Worm (Caenorhabditis elegans) whole organism, L3 larva: ENCODE data around the gene iglr-1.

Experiments used
- ZK546.5 ChIP-seq: sonication (generic microtip); optimal IDR thresholded peaks from 2 replicates; lab custom pipeline; 2017; ENCODE audit warnings: missing biosample characterization, missing genetic modification characterization
- ama-1 ChIP-seq: fragments of 150-350 bp; optimal IDR thresholded peaks from 2 replicates; lab custom pipeline; 2018
- ceh-28 ChIP-seq: fragments of 150-350 bp; optimal IDR thresholded peaks from 2 replicates; lab custom pipeline; 2014; ENCODE audit warnings: missing biosample characterization, missing genetic modification reagents, missing genetic modification characterization
- ceh-82 ChIP-seq: fragments of 150-350 bp; optimal IDR thresholded peaks from 2 replicates; lab custom pipeline; 2014; ENCODE audit warnings: missing biosample characterization, missing genetic modification characterization
- egl-27 ChIP-seq: sonication (generic microtip); optimal IDR thresholded peaks from 4 replicates; lab custom pipeline; 2017; ENCODE audit warnings: missing biosample characterization, missing genetic modification reagents, missing genetic modification characterization
- egl-5 ChIP-seq: fragments of 150-350 bp; optimal IDR thresholded peaks from 2 replicates; lab custom pipeline; 2017; ENCODE audit warnings: missing biosample characterization, missing genetic modification reagents, missing genetic modification characterization, inconsistent platforms
- elt-2 ChIP-seq: sonication (generic microtip); optimal IDR thresholded peaks from 2 replicates; lab custom pipeline; 2016; ENCODE audit warnings: missing genetic modification reagents, mild to moderate bottlenecking, missing genetic modification characterization, missing compliant biosample characterization
- elt-3 ChIP-seq, 3 experiments: fragments of 150-350 bp in 1 of 3; sonication (generic microtip) in 2 of 3; optimal IDR thresholded peaks; 2 replicates in 2 of 3; 4 replicates in 1 of 3; lab custom pipeline; 2014 to 2017; ENCODE audit warnings: missing biosample characterization in 3 of 3, missing genetic modification characterization in 3 of 3
- eor-1 ChIP-seq, 2 experiments: fragments of 150-350 bp; optimal IDR thresholded peaks; 2 replicates each; lab custom pipeline; 2014 to 2018; ENCODE audit warnings: missing biosample characterization in 2 of 2, missing genetic modification characterization in 2 of 2
- fkh-2 ChIP-seq: fragments of 150-350 bp; optimal IDR thresholded peaks from 2 replicates; lab custom pipeline; 2014; ENCODE audit warnings: missing biosample characterization, missing genetic modification reagents, missing genetic modification characterization
- fos-1 ChIP-seq: fragments of 150-350 bp; optimal IDR thresholded peaks from 2 replicates; lab custom pipeline; 2014; ENCODE audit warnings: missing biosample characterization, missing genetic modification characterization
- hmg-11 ChIP-seq: sonication (generic microtip); optimal IDR thresholded peaks from 2 replicates; lab custom pipeline; 2016; ENCODE audit warnings: missing genetic modification characterization, missing compliant biosample characterization
- jun-1 ChIP-seq: fragments of 150-350 bp; optimal IDR thresholded peaks from 2 replicates; lab custom pipeline; 2014; ENCODE audit warnings: missing biosample characterization, missing genetic modification reagents, missing genetic modification characterization
- lin-15B ChIP-seq: fragments of 150-350 bp; optimal IDR thresholded peaks from 2 replicates; lab custom pipeline; 2014; ENCODE audit warnings: missing biosample characterization, missing genetic modification characterization
- lin-39 ChIP-seq: fragments of 150-350 bp; optimal IDR thresholded peaks from 2 replicates; lab custom pipeline; 2018; ENCODE audit warnings: missing biosample characterization, missing genetic modification reagents, missing genetic modification characterization
- mdl-1 ChIP-seq: fragments of 150-350 bp; optimal IDR thresholded peaks from 2 replicates; lab custom pipeline; 2014; ENCODE audit warnings: missing biosample characterization, missing genetic modification characterization
- mml-1 ChIP-seq: fragments of 150-350 bp; sonication (generic microtip); optimal IDR thresholded peaks from 3 replicates; lab custom pipeline; 2014; ENCODE audit warnings: missing biosample characterization, missing genetic modification characterization
- nfya-1 ChIP-seq: sonication (generic microtip); optimal IDR thresholded peaks from 2 replicates; lab custom pipeline; 2017; ENCODE audit warnings: missing genetic modification characterization, mild to moderate bottlenecking, missing compliant biosample characterization, antibody characterized with exemption, moderate library complexity; ENCODE audit not compliant: insufficient read depth
- nhr-23 ChIP-seq: fragments of 150-350 bp; optimal IDR thresholded peaks from 2 replicates; lab custom pipeline; 2014; ENCODE audit warnings: missing biosample characterization, missing genetic modification reagents, missing genetic modification characterization
- nhr-237 ChIP-seq: fragments of 150-350 bp; optimal IDR thresholded peaks from 2 replicates; lab custom pipeline; 2014; ENCODE audit warnings: missing biosample characterization, missing genetic modification characterization
- nhr-25 ChIP-seq: sonication (generic microtip); optimal IDR thresholded peaks from 2 replicates; lab custom pipeline; 2017; ENCODE audit warnings: missing biosample characterization, missing genetic modification characterization
- nhr-28 ChIP-seq: fragments of 150-350 bp; optimal IDR thresholded peaks from 2 replicates; lab custom pipeline; 2014; ENCODE audit warnings: missing biosample characterization, missing genetic modification characterization
- nhr-43 ChIP-seq: sonication (generic microtip); optimal IDR thresholded peaks from 2 replicates; lab custom pipeline; 2016; ENCODE audit warnings: mild to moderate bottlenecking, missing genetic modification characterization, missing compliant biosample characterization; ENCODE audit not compliant: poor library complexity, severe bottlenecking
- nhr-67 ChIP-seq: fragments of 150-350 bp; optimal IDR thresholded peaks from 2 replicates; lab custom pipeline; 2014; ENCODE audit warnings: missing biosample characterization, missing genetic modification characterization
- nhr-77 ChIP-seq: fragments of 150-350 bp; optimal IDR thresholded peaks from 2 replicates; lab custom pipeline; 2014; ENCODE audit warnings: missing biosample characterization, missing genetic modification characterization
- pha-4 ChIP-seq: fragments of 150-350 bp; optimal IDR thresholded peaks from 2 replicates; lab custom pipeline; 2014; ENCODE audit warnings: missing biosample characterization, missing genetic modification reagents, missing genetic modification characterization
- pqm-1 ChIP-seq: fragments of 150-350 bp; optimal IDR thresholded peaks from 2 replicates; lab custom pipeline; 2017; ENCODE audit warnings: missing biosample characterization, missing genetic modification characterization, inconsistent platforms
- sea-2 ChIP-seq: fragments of 150-350 bp; sonication (generic microtip); optimal IDR thresholded peaks from 4 replicates; lab custom pipeline; 2014; ENCODE audit warnings: missing biosample characterization, missing genetic modification reagents, missing genetic modification characterization
- skn-1 ChIP-seq: fragments of 150-350 bp; optimal IDR thresholded peaks from 2 replicates; lab custom pipeline; 2014; ENCODE audit warnings: missing biosample characterization, missing genetic modification characterization
- snpc-4 ChIP-seq: fragments of 150-350 bp; optimal IDR thresholded peaks from 2 replicates; lab custom pipeline; 2014; ENCODE audit warnings: missing biosample characterization, missing genetic modification characterization
- tbx-2 ChIP-seq: sonication (generic microtip); optimal IDR thresholded peaks from 2 replicates; lab custom pipeline; 2016; ENCODE audit warnings: mild to moderate bottlenecking, missing genetic modification characterization, missing compliant biosample characterization
- unc-39 ChIP-seq: sonication (generic microtip); optimal IDR thresholded peaks from 4 replicates; lab custom pipeline; 2017; ENCODE audit warnings: missing biosample characterization, missing genetic modification characterization
- unc-62 ChIP-seq: fragments of 150-350 bp; sonication (generic microtip); optimal IDR thresholded peaks from 4 replicates; lab custom pipeline; 2014; ENCODE audit warnings: missing biosample characterization, missing genetic modification reagents, missing genetic modification characterization
- zag-1 ChIP-seq: fragments of 150-350 bp; optimal IDR thresholded peaks from 2 replicates; lab custom pipeline; 2014; ENCODE audit warnings: missing biosample characterization, missing genetic modification characterization
- ztf-11 ChIP-seq: fragments of 150-350 bp; optimal IDR thresholded peaks from 2 replicates; lab custom pipeline; 2014; ENCODE audit warnings: missing biosample characterization, missing genetic modification characterization

iglr-1 gene

DNA sequence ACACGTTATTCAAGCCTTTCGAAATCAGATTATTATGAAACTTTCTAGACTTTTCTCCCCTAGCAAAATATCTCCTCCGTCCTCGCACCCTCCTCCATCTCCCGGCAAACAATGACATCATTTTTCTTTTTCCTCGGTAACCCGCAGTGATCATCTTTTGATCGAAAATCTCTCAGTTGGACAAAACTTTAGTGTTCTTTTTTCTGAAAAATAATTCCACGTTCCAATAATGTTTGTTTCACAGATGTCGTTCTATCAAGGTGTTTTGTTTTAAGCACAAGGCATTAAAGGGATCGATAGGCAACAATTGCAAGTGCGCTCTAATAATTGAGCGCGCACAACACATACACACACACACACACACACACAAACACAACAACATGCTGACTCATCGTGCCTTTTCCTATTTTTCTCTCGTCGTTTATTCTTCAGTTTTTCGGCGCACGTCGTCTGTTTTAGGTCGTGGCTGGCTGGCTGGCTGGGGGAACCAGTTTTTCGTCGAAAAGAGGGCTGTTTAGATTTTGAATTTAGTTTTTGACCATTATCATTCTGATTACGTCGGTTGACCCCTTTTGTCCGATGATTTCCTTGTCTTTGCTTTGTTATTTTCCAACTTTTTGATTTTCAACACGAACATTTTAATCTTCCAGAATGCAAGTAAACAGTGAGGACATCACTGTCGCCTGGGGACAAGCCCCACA lies 15.6 kb downstream of the iglr-1 start, which contains the start of gene F20D1.3:
Gene F20D1.3 (plus strand): TSS at position 651 of the 701 bp plus-strand sequence.
- TF ChIP-seq nhr-28 (tag; lab: Kevin White, UChicago) (no peak), ceh-82 (tag; lab: Kevin White, UChicago) (no peak), egl-5 (tag; lab: Kevin White, UChicago) (peak; percentile 79), hmg-11 (tag; lab: Kevin White, UChicago) (peak; percentile 64), pqm-1 (tag; lab: Kevin White, UChicago) (no peak), nhr-23 (tag; lab: Kevin White, UChicago) (peak; percentile 76), unc-39 (tag; lab: Kevin White, UChicago) (no peak), ceh-28 (tag; lab: Kevin White, UChicago) (peak; percentile 76), nhr-25 (tag; lab: Kevin White, UChicago) (peak; percentile 58), skn-1 (tag; lab: Kevin White, UChicago) (peak; percentile 49), fos-1 (tag; lab: Kevin White, UChicago) (peak; percentile 95), elt-2 (tag; lab: Kevin White, UChicago) (peak; percentile 24), pha-4 (peak; percentile 55), unc-62 (no peak), ZK546.5 (tag; lab: Kevin White, UChicago) (no peak), nhr-77 (tag; lab: Kevin White, UChicago) (no peak), nhr-43 (tag; lab: Kevin White, UChicago) (peak; percentile 41), egl-27 (tag; lab: Kevin White, UChicago) (no peak), ama-1 (peak; percentile 12), jun-1 (peak; percentile 74), nhr-67 (no peak), mdl-1 (tag; lab: Kevin White, UChicago) (peak; percentile 9), lin-15B (tag; lab: Kevin White, UChicago) (peak; percentile 20), elt-3 (tag; optimal IDR thresholded peaks at IDR 0.05; lab: Kevin White, UChicago) (no peak), lin-39 (tag; lab: Kevin White, UChicago) (peak; percentile 46), tbx-2 (no peak), snpc-4 (tag; lab: Kevin White, UChicago) (peak; percentile 42), eor-1 (tag; optimal IDR thresholded peaks at IDR 0.05; lab: Kevin White, UChicago) (no peak), nfya-1 (peak; percentile 64), mml-1 (tag; lab: Kevin White, UChicago) (no peak), sea-2 (GFP tag; lab: Kevin White, UChicago) (no peak), nhr-237 (tag; lab: Kevin White, UChicago) (no peak)

DNA sequence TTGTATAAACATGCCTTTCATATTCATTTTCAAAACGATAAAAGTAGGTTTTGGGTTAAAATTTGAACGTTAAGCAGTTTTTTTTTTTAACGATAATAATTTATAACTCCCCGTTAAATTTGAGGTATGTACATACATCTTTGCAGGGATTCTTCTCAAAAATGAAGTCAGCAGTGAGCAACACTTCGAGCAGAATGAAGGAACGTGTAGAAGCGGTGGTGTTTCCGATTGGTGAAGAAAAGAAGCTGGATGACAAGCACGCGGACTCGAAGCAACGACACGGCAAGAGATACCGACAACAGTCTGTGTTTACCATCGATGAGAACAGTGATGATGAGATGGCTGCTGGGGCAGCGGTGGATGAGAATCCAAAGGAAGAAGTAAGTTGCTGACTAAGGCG lies 18.1 kb downstream of the iglr-1 start:
- no peak for TF ChIP-seq nhr-77 (tag; lab: Kevin White, UChicago)
- no peak for TF ChIP-seq fkh-2 (tag; lab: Kevin White, UChicago)

ce11 chrX:14970221-14970801 lies 20.9 kb downstream of the iglr-1 start, which contains the start of the genes flwr-1 and tbc-1:
Gene flwr-1 (minus strand): TSS chrX:14970271.
Gene tbc-1 (plus strand): TSS chrX:14970751.
- TF ChIP-seq nhr-237 (tag; lab: Kevin White, UChicago) (no peak), egl-5 (tag; lab: Kevin White, UChicago) (peak; percentile 43), ceh-28 (tag; lab: Kevin White, UChicago) (peak; percentile 9), zag-1 (tag; lab: Kevin White, UChicago) (no peak), lin-15B (tag; lab: Kevin White, UChicago) (peak; percentile 52), hmg-11 (tag; lab: Kevin White, UChicago) (peak; percentile 22), ztf-11 (tag; lab: Kevin White, UChicago) (no peak), lin-39 (tag; lab: Kevin White, UChicago) (peak; percentile 76), nhr-43 (tag; lab: Kevin White, UChicago) (no peak), pha-4 (peak; percentile 45), snpc-4 (tag; lab: Kevin White, UChicago) (peak; percentile 27), fkh-2 (tag; lab: Kevin White, UChicago) (no peak), elt-2 (tag; lab: Kevin White, UChicago) (peak; percentile 45)
